Fruit fly (Drosophila melanogaster): Measurements from ENCODE around the gene spirit.

- TF ChIP-seq Dll (optimal IDR thresholded peaks at IDR 0.05) (no peak), psq (optimal IDR thresholded peaks at IDR 0.05) (no peak), CG8478 (optimal IDR thresholded peaks at IDR 0.05) (no peak)
Measured at dm6 chrX:8593159-8593476, 19.7 kb upstream of the spirit start.
